Fruit fly (Drosophila melanogaster): ENCODE measurements around the gene CG8460.
A peak's percentile ranks its signal among the peaks of the same experiment; 100 is the strongest.

CG8460 gene

dm6 chr2L:8196757-8197530 lies at the start of gene CG8460, which contains the start of gene CG8475:
Gene CG8460, plus strand, starts transcription at chr2L:8197193.
Gene CG8475, minus strand, starts transcription at chr2L:8196918.
- TF ChIP-seq CG8159 (tag; optimal IDR thresholded peaks at IDR 0.05) = no peak
- no peak for TF ChIP-seq CG14655 (GFP tag; optimal IDR thresholded peaks at IDR 0.05)
- no peak for TF ChIP-seq fd96Ca (GFP tag; IDR thresholded peaks at IDR 0.05)
- TF ChIP-seq CG17806 (tag; optimal IDR thresholded peaks at IDR 0.05) = no peak
- no peak for TF ChIP-seq CG10348 (GFP tag; IDR thresholded peaks at IDR 0.05)
- no peak for TF ChIP-seq CG8301 (tag; optimal IDR thresholded peaks at IDR 0.05)
- no peak for TF ChIP-seq Snoo (tag; optimal IDR thresholded peaks at IDR 0.05)
- TF ChIP-seq rn (GFP tag; IDR thresholded peaks at IDR 0.05) = no peak
- no peak for TF ChIP-seq EcR (GFP tag; optimal IDR thresholded peaks at IDR 0.05)
- TF ChIP-seq CG13204 (GFP tag; optimal IDR thresholded peaks at IDR 0.05) = no peak
- no peak for TF ChIP-seq CG32121 (GFP tag; IDR thresholded peaks at IDR 0.05)
- TF ChIP-seq CG4496 (GFP tag; IDR thresholded peaks at IDR 0.05) = no peak
- TF ChIP-seq gl (tag; optimal IDR thresholded peaks at IDR 0.05) = no peak
- TF ChIP-seq D1 (tag; optimal IDR thresholded peaks at IDR 0.05) = no peak
- no peak for TF ChIP-seq CG15710 (tag; optimal IDR thresholded peaks at IDR 0.05)
- TF ChIP-seq CG34367 (tag; optimal IDR thresholded peaks at IDR 0.05) = no peak
- no peak for TF ChIP-seq Ets98B (GFP tag; IDR thresholded peaks at IDR 0.05)
- no peak for TF ChIP-seq Pif1B (GFP tag; optimal IDR thresholded peaks at IDR 0.05)
- TF ChIP-seq CG9948 (tag; optimal IDR thresholded peaks at IDR 0.05) = no peak
- no peak for TF ChIP-seq Pif1A (GFP tag; optimal IDR thresholded peaks at IDR 0.05)

- TF ChIP-seq Pif1A (GFP tag; optimal IDR thresholded peaks at IDR 0.05) = peak; percentile 18
- peak; percentile 39 for TF ChIP-seq EcR (GFP tag; optimal IDR thresholded peaks at IDR 0.05)
- no peak for TF ChIP-seq rn (GFP tag; IDR thresholded peaks at IDR 0.05)
- TF ChIP-seq CG8159 (tag; optimal IDR thresholded peaks at IDR 0.05) = no peak
- TF ChIP-seq CG14655 (GFP tag; optimal IDR thresholded peaks at IDR 0.05) = peak; percentile 21
- TF ChIP-seq CG9948 (tag; optimal IDR thresholded peaks at IDR 0.05) = no peak
- TF ChIP-seq CG17806 (tag; optimal IDR thresholded peaks at IDR 0.05) = no peak
- no peak for TF ChIP-seq CG8301 (tag; optimal IDR thresholded peaks at IDR 0.05)
- TF ChIP-seq CG4496 (GFP tag; IDR thresholded peaks at IDR 0.05) = no peak
These were observed 48.4 kb upstream of the CG8460 start for dm6 chr2L:8148514-8149085.

- TF ChIP-seq CG4496 (GFP tag; IDR thresholded peaks at IDR 0.05) (peak; percentile 81), fd96Ca (GFP tag; IDR thresholded peaks at IDR 0.05) (peak; percentile 73), rn (GFP tag; IDR thresholded peaks at IDR 0.05) (0 out of 2 replicates have a peak, but pooled peaks have one; percentile 43), CG10348 (GFP tag; IDR thresholded peaks at IDR 0.05) (no peak), CG15710 (tag; optimal IDR thresholded peaks at IDR 0.05) (peak; percentile 52), CG8301 (tag; optimal IDR thresholded peaks at IDR 0.05) (peak; percentile 59), CG9948 (tag; optimal IDR thresholded peaks at IDR 0.05) (peak; percentile 39), CG14655 (GFP tag; optimal IDR thresholded peaks at IDR 0.05) (peak; percentile 65), Pif1A (GFP tag; optimal IDR thresholded peaks at IDR 0.05) (peak; percentile 63), Pif1B (GFP tag; optimal IDR thresholded peaks at IDR 0.05) (peak; percentile 49), CG12605 (GFP tag; IDR thresholded peaks at IDR 0.05) (peak; percentile 68; the same call in 1 of the 2 replicates), D1 (tag; optimal IDR thresholded peaks at IDR 0.05) (no peak), gl (tag; optimal IDR thresholded peaks at IDR 0.05) (peak; percentile 12), CG34367 (tag; optimal IDR thresholded peaks at IDR 0.05) (peak; percentile 30), CG13204 (GFP tag; optimal IDR thresholded peaks at IDR 0.05) (no peak), Ets98B (GFP tag; IDR thresholded peaks at IDR 0.05) (peak; percentile 64; the same call in 1 of the 2 replicates), CG17806 (tag; optimal IDR thresholded peaks at IDR 0.05) (peak; percentile 57), EcR (GFP tag; optimal IDR thresholded peaks at IDR 0.05) (no peak), CG32121 (GFP tag; IDR thresholded peaks at IDR 0.05) (peak; percentile 77), Snoo (tag; optimal IDR thresholded peaks at IDR 0.05) (peak; percentile 47), CG8159 (tag; optimal IDR thresholded peaks at IDR 0.05) (peak; percentile 54)
These were observed 40.3 kb upstream of the CG8460 start for dm6 chr2L:8156682-8157081.

- TF ChIP-seq CG4496 (GFP tag; IDR thresholded peaks at IDR 0.05) (no peak), CG17806 (tag; optimal IDR thresholded peaks at IDR 0.05) (no peak), CG8159 (tag; optimal IDR thresholded peaks at IDR 0.05) (no peak), CG34367 (tag; optimal IDR thresholded peaks at IDR 0.05) (no peak), EcR (GFP tag; optimal IDR thresholded peaks at IDR 0.05) (no peak), gl (tag; optimal IDR thresholded peaks at IDR 0.05) (no peak), CG12605 (GFP tag; IDR thresholded peaks at IDR 0.05) (no peak), D1 (tag; optimal IDR thresholded peaks at IDR 0.05) (no peak), CG10348 (GFP tag; IDR thresholded peaks at IDR 0.05) (no peak), CG8301 (tag; optimal IDR thresholded peaks at IDR 0.05) (no peak), Ets98B (GFP tag; IDR thresholded peaks at IDR 0.05) (no peak), Pif1B (GFP tag; optimal IDR thresholded peaks at IDR 0.05) (no peak), Pif1A (GFP tag; optimal IDR thresholded peaks at IDR 0.05) (no peak)
These were observed 39.8 kb upstream of the CG8460 start for dm6 chr2L:8157166-8157565.

- TF ChIP-seq CG13204 (GFP tag; optimal IDR thresholded peaks at IDR 0.05) (peak; percentile 59), CG15710 (tag; optimal IDR thresholded peaks at IDR 0.05) (peak; percentile 90), rn (GFP tag; IDR thresholded peaks at IDR 0.05) (peak; percentile 92), CG32121 (GFP tag; IDR thresholded peaks at IDR 0.05) (peak; percentile 80), Pif1B (GFP tag; optimal IDR thresholded peaks at IDR 0.05) (peak; percentile 88), Pif1A (GFP tag; optimal IDR thresholded peaks at IDR 0.05) (peak; percentile 94), CG34367 (tag; optimal IDR thresholded peaks at IDR 0.05) (peak; percentile 87), EcR (GFP tag; optimal IDR thresholded peaks at IDR 0.05) (peak; percentile 68), CG8159 (tag; optimal IDR thresholded peaks at IDR 0.05) (peak; percentile 92), CG12605 (GFP tag; IDR thresholded peaks at IDR 0.05) (peak; percentile 76), CG17806 (tag; optimal IDR thresholded peaks at IDR 0.05) (peak; percentile 94), CG10348 (GFP tag; IDR thresholded peaks at IDR 0.05) (peak; percentile 69; the same call in 1 of the 2 replicates), CG8301 (tag; optimal IDR thresholded peaks at IDR 0.05) (peak; percentile 90), Ets98B (GFP tag; IDR thresholded peaks at IDR 0.05) (peak; percentile 87), CG14655 (GFP tag; optimal IDR thresholded peaks at IDR 0.05) (peak; percentile 89), CG4496 (GFP tag; IDR thresholded peaks at IDR 0.05) (peak; percentile 89), gl (tag; optimal IDR thresholded peaks at IDR 0.05) (peak; percentile 75), fd96Ca (GFP tag; IDR thresholded peaks at IDR 0.05) (peak; percentile 92), D1 (tag; optimal IDR thresholded peaks at IDR 0.05) (peak; percentile 72), Snoo (tag; optimal IDR thresholded peaks at IDR 0.05) (peak; percentile 90), CG9948 (tag; optimal IDR thresholded peaks at IDR 0.05) (peak; percentile 91)
These were observed 37.5 kb upstream of the CG8460 start, which contains the start of the genes PAPLA1 and Rbsn-5 for dm6 chr2L:8159498-8159897. Gene PAPLA1, minus strand, starts transcription at chr2L:8159638. Gene Rbsn-5, plus strand, starts transcription at chr2L:8159832.

Measured in whole organism, pupa.